Worm (Caenorhabditis elegans) whole organism, L3 larva: ENCODE measurements around the gene rga-4.

Source experiments
- elt-1 ChIP-seq: fragments of 150-350 bp; optimal IDR thresholded peaks from 2 replicates; lab custom pipeline; 2014; ENCODE audit warnings: missing biosample characterization, missing genetic modification characterization
- lin-39 ChIP-seq: fragments of 150-350 bp; optimal IDR thresholded peaks from 2 replicates; lab custom pipeline; 2018; ENCODE audit warnings: missing biosample characterization, missing genetic modification reagents, missing genetic modification characterization
- snpc-4 ChIP-seq: fragments of 150-350 bp; optimal IDR thresholded peaks from 2 replicates; lab custom pipeline; 2014; ENCODE audit warnings: missing biosample characterization, missing genetic modification characterization
- zag-1 ChIP-seq: fragments of 150-350 bp; optimal IDR thresholded peaks from 2 replicates; lab custom pipeline; 2014; ENCODE audit warnings: missing biosample characterization, missing genetic modification characterization
- ztf-4 ChIP-seq: fragments of 150-350 bp; optimal IDR thresholded peaks from 2 replicates; lab custom pipeline; 2014; ENCODE audit warnings: missing biosample characterization, missing genetic modification characterization

DNA sequence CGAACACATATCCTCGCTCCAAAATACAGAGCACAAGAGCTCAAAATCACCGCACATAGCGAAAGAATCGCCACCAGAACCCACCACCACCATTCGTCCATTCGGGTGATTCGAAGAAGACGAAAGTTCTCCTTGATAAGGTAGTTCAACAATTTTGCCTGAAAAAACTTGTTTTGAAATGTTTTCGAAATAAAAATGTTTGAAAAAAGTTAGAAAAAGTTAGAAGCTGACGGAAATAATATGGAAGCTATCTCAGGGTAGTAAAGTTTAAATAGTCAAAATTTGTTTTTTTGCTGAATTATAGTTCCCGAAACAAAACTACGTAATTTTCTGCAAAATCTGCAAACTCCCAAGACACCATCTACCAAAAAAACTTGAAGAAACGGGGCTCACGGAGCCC, 28.4 kb upstream of the rga-4 start, which contains the start of gene snt-5:
- TF ChIP-seq ztf-4 (tag; lab: Kevin White, UChicago) (no peak), lin-39 (tag; lab: Kevin White, UChicago) (no peak), snpc-4 (tag; lab: Kevin White, UChicago) (no peak), zag-1 (no peak), elt-1 (tag; lab: Kevin White, UChicago) (no peak)
